Fruit fly (Drosophila melanogaster): Measurements from ENCODE around the gene Phf5a.

dm6 chr2L:6449753-6450152 is 40.9 kb downstream of the Phf5a start:
- TF ChIP-seq dmrt99B (tag; optimal IDR thresholded peaks at IDR 0.05) (no peak), ttk (GFP tag; IDR thresholded peaks at IDR 0.05) (no peak), CHES-1-like (GFP tag; optimal IDR thresholded peaks at IDR 0.05) (no peak)
